Worm (Caenorhabditis elegans) whole organism, late embryonic: ENCODE data around the gene B0244.10.

ENCODE experiments used
- C08G9.2 ChIP-seq: sonication (generic microtip); optimal IDR thresholded peaks from 2 replicates; lab custom pipeline; 2016; ENCODE audit warnings: mild to moderate bottlenecking, missing genetic modification characterization, moderate library complexity, missing compliant biosample characterization
- C38D4.7 ChIP-seq: fragments of 200-800 bp; sonication (Bioruptor generic); optimal IDR thresholded peaks from 2 replicates; lab custom pipeline; 2018; ENCODE audit warnings: mild to moderate bottlenecking, missing genetic modification characterization, moderate library complexity, missing compliant biosample characterization
- F13H6.1 ChIP-seq: sonication (generic microtip); optimal IDR thresholded peaks from 2 replicates; lab custom pipeline; 2016; ENCODE audit warnings: missing genetic modification characterization, missing compliant biosample characterization
- K09A11.1 ChIP-seq: sonication (generic microtip); optimal IDR thresholded peaks from 2 replicates; lab custom pipeline; 2017; ENCODE audit warnings: antibody characterized with exemption, mild to moderate bottlenecking, missing genetic modification characterization, missing compliant biosample characterization; ENCODE audit not compliant: insufficient read depth
- T23F11.4 ChIP-seq: fragments of 200-800 bp; sonication (Bioruptor generic); optimal IDR thresholded peaks from 2 replicates; lab custom pipeline; 2018; ENCODE audit warnings: mild to moderate bottlenecking, missing genetic modification characterization, missing compliant biosample characterization
- Y22D7AL.16 ChIP-seq: sonication (generic microtip); optimal IDR thresholded peaks from 2 replicates; lab custom pipeline; 2016; ENCODE audit warnings: missing genetic modification characterization, missing compliant biosample characterization
- ahr-1 ChIP-seq: sonication (generic microtip); optimal IDR thresholded peaks from 2 replicates; lab custom pipeline; 2016; ENCODE audit warnings: missing genetic modification characterization, missing compliant biosample characterization
- ama-1 ChIP-seq: fragments of 150-350 bp; optimal IDR thresholded peaks from 2 replicates; lab custom pipeline; 2014
- ceh-18 ChIP-seq: sonication (generic microtip); optimal IDR thresholded peaks from 2 replicates; lab custom pipeline; 2016; ENCODE audit warnings: missing genetic modification characterization, missing compliant biosample characterization
- ceh-19 ChIP-seq: fragments of 200-800 bp; sonication (Bioruptor generic); optimal IDR thresholded peaks from 2 replicates; lab custom pipeline; 2018; ENCODE audit warnings: mild to moderate bottlenecking, missing genetic modification characterization, missing compliant biosample characterization
- ceh-2 ChIP-seq: sonication (generic microtip); optimal IDR thresholded peaks from 2 replicates; lab custom pipeline; 2016; ENCODE audit warnings: missing genotype, missing genetic modification characterization, missing compliant biosample characterization
- ceh-22 ChIP-seq: sonication (generic microtip); optimal IDR thresholded peaks from 2 replicates; lab custom pipeline; 2017; ENCODE audit warnings: missing biosample characterization, missing genetic modification characterization
- ceh-30 ChIP-seq: fragments of 150-350 bp; optimal IDR thresholded peaks from 2 replicates; lab custom pipeline; 2014; ENCODE audit warnings: missing biosample characterization, missing genetic modification characterization
- ceh-31 ChIP-seq: sonication (generic microtip); optimal IDR thresholded peaks from 2 replicates; lab custom pipeline; 2016; ENCODE audit warnings: missing genetic modification characterization, missing compliant biosample characterization
- ceh-34 ChIP-seq: sonication (generic microtip); optimal IDR thresholded peaks from 2 replicates; lab custom pipeline; 2016; ENCODE audit warnings: mild to moderate bottlenecking, missing genetic modification characterization, missing compliant biosample characterization
- ceh-9 ChIP-seq: sonication (generic microtip); optimal IDR thresholded peaks from 2 replicates; lab custom pipeline; 2016; ENCODE audit warnings: mild to moderate bottlenecking, missing genetic modification characterization, inconsistent platforms, missing compliant biosample characterization
- dmd-4 ChIP-seq: sonication (generic microtip); optimal IDR thresholded peaks from 2 replicates; lab custom pipeline; 2016; ENCODE audit warnings: borderline replicate concordance, missing genetic modification characterization, missing compliant biosample characterization
- dve-1 ChIP-seq: sonication (generic microtip); optimal IDR thresholded peaks from 2 replicates; lab custom pipeline; 2017; ENCODE audit warnings: antibody characterized with exemption, mild to moderate bottlenecking, missing genetic modification characterization, missing compliant biosample characterization
- elt-2 ChIP-seq: sonication (generic microtip); optimal IDR thresholded peaks from 2 replicates; lab custom pipeline; 2016; ENCODE audit warnings: missing genetic modification reagents, missing genetic modification characterization, missing compliant biosample characterization
- ets-4 ChIP-seq: sonication (generic microtip); optimal IDR thresholded peaks from 2 replicates; lab custom pipeline; 2016; ENCODE audit warnings: missing genetic modification characterization, missing compliant biosample characterization
- fax-1 ChIP-seq: sonication (generic microtip); optimal IDR thresholded peaks from 2 replicates; lab custom pipeline; 2016; ENCODE audit warnings: missing genotype, missing genetic modification characterization, missing compliant biosample characterization
- hlh-15 ChIP-seq: sonication (generic microtip); optimal IDR thresholded peaks from 2 replicates; lab custom pipeline; 2016; ENCODE audit warnings: missing genetic modification characterization, missing compliant biosample characterization
- hlh-30 ChIP-seq: sonication (generic microtip); optimal IDR thresholded peaks from 2 replicates; lab custom pipeline; 2017; ENCODE audit warnings: antibody characterized with exemption, missing genetic modification characterization, missing compliant biosample characterization; ENCODE audit not compliant: insufficient read depth
- hlh-6 ChIP-seq: sonication (generic microtip); optimal IDR thresholded peaks from 2 replicates; lab custom pipeline; 2016; ENCODE audit warnings: missing genotype, missing genetic modification characterization, missing compliant biosample characterization
- nfya-1 ChIP-seq: sonication (generic microtip); optimal IDR thresholded peaks from 2 replicates; lab custom pipeline; 2017; ENCODE audit warnings: missing genetic modification characterization, mild to moderate bottlenecking, missing compliant biosample characterization, antibody characterized with exemption, moderate library complexity
- nhr-232 ChIP-seq: sonication (generic microtip); optimal IDR thresholded peaks from 2 replicates; lab custom pipeline; 2016; ENCODE audit warnings: missing genetic modification characterization, missing compliant biosample characterization
- npax-4 ChIP-seq: sonication (generic microtip); optimal IDR thresholded peaks from 2 replicates; lab custom pipeline; 2016; ENCODE audit warnings: missing genetic modification characterization, missing compliant biosample characterization
- pag-3 ChIP-seq: sonication (generic microtip); optimal IDR thresholded peaks from 2 replicates; lab custom pipeline; 2016; ENCODE audit warnings: missing compliant biosample characterization, missing genetic modification characterization, borderline replicate concordance
- pat-9 ChIP-seq: fragments of 200-800 bp; sonication (Bioruptor generic); optimal IDR thresholded peaks from 2 replicates; lab custom pipeline; 2018; ENCODE audit warnings: mild to moderate bottlenecking, missing genetic modification characterization, moderate library complexity, missing compliant biosample characterization
- pqm-1 ChIP-seq: sonication (generic microtip); optimal IDR thresholded peaks from 2 replicates; lab custom pipeline; 2016; ENCODE audit warnings: missing genetic modification characterization, missing compliant biosample characterization
- ref-2 ChIP-seq: sonication (generic microtip); optimal IDR thresholded peaks from 2 replicates; lab custom pipeline; 2016; ENCODE audit warnings: missing genetic modification characterization, missing compliant biosample characterization
- rnt-1 ChIP-seq: sonication (generic microtip); optimal IDR thresholded peaks from 2 replicates; lab custom pipeline; 2016; ENCODE audit warnings: missing genetic modification characterization, missing compliant biosample characterization
- unc-42 ChIP-seq: sonication (generic microtip); optimal IDR thresholded peaks from 2 replicates; lab custom pipeline; 2016; ENCODE audit warnings: missing genotype, missing genetic modification characterization, missing compliant biosample characterization
- unc-55 ChIP-seq: sonication (generic microtip); optimal IDR thresholded peaks from 2 replicates; lab custom pipeline; 2017; ENCODE audit warnings: missing biosample characterization, missing genetic modification reagents, missing genetic modification characterization
- zip-5 ChIP-seq: sonication (generic microtip); optimal IDR thresholded peaks from 2 replicates; lab custom pipeline; 2016; ENCODE audit warnings: missing genetic modification characterization, missing compliant biosample characterization

B0244.10 gene

DNA sequence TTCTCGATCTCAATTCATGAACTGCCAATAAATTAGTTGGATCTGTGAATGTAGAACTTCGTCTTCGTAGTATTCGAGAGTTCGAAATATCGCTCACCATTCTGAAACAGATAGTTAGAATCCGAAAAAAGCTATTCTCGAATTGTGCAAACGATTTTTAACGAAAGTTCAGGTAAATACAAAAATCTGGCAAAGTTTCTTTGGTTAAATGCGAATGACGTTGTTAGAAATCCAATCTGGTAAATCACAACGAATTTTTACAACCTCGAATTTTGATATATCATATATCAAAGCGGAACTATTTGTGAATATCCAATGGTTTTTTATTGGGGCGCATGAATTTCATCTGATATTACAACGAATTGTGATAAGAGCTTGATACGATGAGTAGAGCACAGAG, 25.7 kb upstream of the B0244.10 start, which contains the start of gene hpo-28:
Gene hpo-28 (minus strand): TSS at position 101 of the 400 bp plus-strand sequence.
- no peak for TF ChIP-seq hlh-6 (tag; lab: Kevin White, UChicago)
- TF ChIP-seq F13H6.1, result no peak
- no peak for TF ChIP-seq unc-55 (GFP tag; lab: Kevin White, UChicago)
- TF ChIP-seq nhr-232, result no peak
- no peak for TF ChIP-seq pag-3 (tag; lab: Kevin White, UChicago)
- TF ChIP-seq ceh-30, result no peak
- no peak for TF ChIP-seq fax-1
- no peak for TF ChIP-seq ceh-34
- TF ChIP-seq dve-1 (tag; lab: Kevin White, UChicago), result no peak
- TF ChIP-seq ceh-9 (tag; lab: Kevin White, UChicago), result no peak
- no peak for TF ChIP-seq dmd-4
- no peak for TF ChIP-seq ama-1
- TF ChIP-seq Y22D7AL.16 (tag; lab: Kevin White, UChicago), result no peak
- TF ChIP-seq C38D4.7 (GFP tag; lab: Kevin White, UChicago), result no peak
- no peak for TF ChIP-seq ceh-2 (tag; lab: Kevin White, UChicago)

DNA sequence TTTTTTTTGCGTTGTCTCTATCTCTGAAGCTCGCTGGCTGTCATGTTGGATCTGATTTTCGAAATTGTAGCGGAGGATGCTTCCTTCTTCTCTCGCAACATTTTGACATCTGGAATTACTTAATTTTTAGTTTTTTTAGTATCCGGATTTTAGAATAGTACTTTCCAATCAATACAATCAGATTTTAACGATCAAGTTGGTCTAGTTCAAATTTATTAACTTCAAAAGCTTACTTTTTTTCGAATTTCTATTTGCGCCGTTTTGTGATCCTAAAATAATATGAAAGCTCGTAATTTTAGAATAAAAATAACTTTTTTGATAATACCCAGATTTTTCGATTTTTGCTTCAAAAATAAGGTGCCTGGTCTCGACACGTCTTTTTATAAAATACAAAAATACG, 24.9 kb upstream of the B0244.10 start, which contains the start of gene B0336.12:
Gene B0336.12 (minus strand): TSS at position 101 of the 400 bp plus-strand sequence.
- TF ChIP-seq ceh-2 (tag; lab: Kevin White, UChicago) (no peak), C08G9.2 (no peak), pqm-1 (no peak), unc-42 (tag; lab: Kevin White, UChicago) (no peak), rnt-1 (tag; lab: Kevin White, UChicago) (no peak), ahr-1 (tag; lab: Kevin White, UChicago) (no peak), npax-4 (tag; lab: Kevin White, UChicago) (no peak), ceh-22 (tag; lab: Kevin White, UChicago) (no peak), C38D4.7 (GFP tag; lab: Kevin White, UChicago) (no peak)

DNA sequence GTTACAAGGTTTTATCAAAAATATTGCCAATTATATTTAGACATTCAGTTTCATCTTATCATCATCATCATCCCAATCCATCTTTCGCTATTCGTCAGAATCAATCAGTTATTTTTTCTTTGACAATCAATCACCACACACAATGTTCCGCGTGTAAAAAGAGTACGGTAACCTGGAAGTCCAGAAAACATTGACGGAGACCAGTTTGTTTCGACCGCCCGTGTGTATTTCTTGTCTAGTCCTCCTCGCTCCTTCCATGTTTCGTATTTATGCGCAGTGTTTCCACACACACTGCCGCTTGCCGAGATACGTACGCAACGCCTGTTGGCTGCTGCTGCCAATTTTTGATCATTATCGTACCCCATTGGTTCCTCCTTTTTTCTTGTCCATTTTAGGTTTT, 24.3 kb upstream of the B0244.10 start:
- TF ChIP-seq ref-2 (tag; lab: Kevin White, UChicago) (no peak), ceh-30 (no peak), ets-4 (tag; lab: Kevin White, UChicago) (peak; percentile 70), pag-3 (tag; lab: Kevin White, UChicago) (no peak), zip-5 (no peak), ceh-31 (tag; lab: Kevin White, UChicago) (no peak), C08G9.2 (no peak), ceh-34 (no peak), nfya-1 (tag; lab: Kevin White, UChicago) (peak; percentile 68), ceh-18 (no peak), elt-2 (tag; lab: Kevin White, UChicago) (peak; percentile 42), ceh-19 (GFP tag; lab: Kevin White, UChicago) (no peak)

DNA sequence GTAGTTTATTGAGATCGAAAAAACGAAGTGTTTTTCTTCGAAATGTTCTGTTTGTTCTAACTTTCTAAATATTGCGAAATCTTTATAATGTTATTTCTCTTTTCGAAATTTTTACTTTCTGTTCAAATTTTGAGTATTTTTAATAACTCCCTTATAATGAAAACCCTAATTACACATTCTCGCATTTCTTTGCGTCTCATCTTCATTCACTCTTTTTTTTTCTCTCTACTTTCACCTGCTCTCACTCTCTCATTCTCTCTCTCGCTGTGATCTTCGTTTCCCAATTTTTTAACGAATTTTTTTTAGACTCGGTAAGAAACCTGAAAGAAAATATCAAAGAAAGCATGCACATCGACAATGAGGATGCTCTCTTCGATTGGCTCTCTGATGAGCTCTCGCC, 23.7 kb upstream of the B0244.10 start, which contains the start of gene rbm-26:
Gene rbm-26 (plus strand): TSS at position 301 of the 400 bp plus-strand sequence.
- no peak for TF ChIP-seq ceh-19 (GFP tag; lab: Kevin White, UChicago)
- no peak for TF ChIP-seq K09A11.1 (tag; lab: Kevin White, UChicago)
- no peak for TF ChIP-seq T23F11.4 (GFP tag; lab: Kevin White, UChicago)
- TF ChIP-seq Y22D7AL.16 (tag; lab: Kevin White, UChicago), result no peak
- TF ChIP-seq npax-4 (tag; lab: Kevin White, UChicago), result no peak
- no peak for TF ChIP-seq dve-1 (tag; lab: Kevin White, UChicago)
- no peak for TF ChIP-seq ama-1
- TF ChIP-seq hlh-15 (tag; lab: Kevin White, UChicago), result no peak
- no peak for TF ChIP-seq pat-9 (tag; lab: Kevin White, UChicago)
- no peak for TF ChIP-seq dmd-4
- no peak for TF ChIP-seq hlh-30 (tag; lab: Kevin White, UChicago)
